Worm (Caenorhabditis elegans) whole organism, L4 larva: Measurements from ENCODE around the gene dct-15.

Experiments used
- Y105C5A.15 ChIP-seq: fragments of 200-800 bp; sonication (Bioruptor generic); IDR thresholded peaks from 2 replicates; pipeline ENCODE4 v1.3.6; 2022; ENCODE audit warnings: missing genetic modification characterization, missing compliant biosample characterization
- mes-2 ChIP-seq: sonication (generic microtip); optimal IDR thresholded peaks from 2 replicates; lab custom pipeline; 2016; ENCODE audit warnings: missing genotype, mild to moderate bottlenecking, missing genetic modification characterization, missing compliant biosample characterization; ENCODE audit not compliant: poor library complexity, severe bottlenecking
- nhr-237 ChIP-seq: sonication (generic microtip); optimal IDR thresholded peaks from 2 replicates; lab custom pipeline; 2017; ENCODE audit warnings: missing biosample characterization, missing genetic modification characterization
- ztf-7 ChIP-seq: fragments of 150-350 bp; optimal IDR thresholded peaks from 2 replicates; lab custom pipeline; 2014; ENCODE audit warnings: missing biosample characterization, missing genetic modification characterization

DNA sequence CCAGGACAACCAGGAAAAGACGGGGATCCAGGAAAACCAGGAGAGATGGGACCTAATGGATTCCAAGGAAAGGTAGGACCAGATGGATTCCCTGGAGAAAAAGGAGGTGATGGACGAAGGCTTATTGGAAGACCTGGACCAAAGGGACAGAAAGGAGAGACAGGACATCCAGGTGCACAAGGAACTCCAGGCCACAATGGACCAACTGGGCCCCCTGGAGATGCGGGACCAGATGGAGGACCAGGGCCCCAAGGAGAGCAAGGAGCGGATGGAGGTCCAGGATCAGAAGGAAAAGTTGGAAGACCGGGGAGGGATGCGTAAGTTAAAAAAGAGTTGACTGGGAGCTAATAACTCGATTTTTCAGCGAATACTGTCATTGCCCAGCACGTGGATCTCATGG, 12.1 kb upstream of the dct-15 start:
- no peak for TF ChIP-seq Y105C5A.15 (GFP tag; lab: Robert Waterston, UW)
- TF ChIP-seq mes-2 (tag; lab: Kevin White, UChicago): no peak
- TF ChIP-seq nhr-237 (tag; lab: Kevin White, UChicago): no peak
- no peak for TF ChIP-seq ztf-7
